Fruit fly (Drosophila melanogaster) whole organism, embryonic: Measurements from ENCODE around the gene Actn3.

ENCODE experiments used
- CG13287 ChIP-seq: fragments of 200-800 bp; sonication (Bioruptor generic); IDR thresholded peaks from 2 replicates; pipeline ENCODE4 v1.3.6; 2022; ENCODE audit warnings: missing biosample characterization, missing genetic modification characterization; ENCODE audit not compliant: partially characterized antibody
- CG18599 ChIP-seq: fragments of 200-800 bp; sonication (Bioruptor generic); optimal IDR thresholded peaks from 3 replicates; lab custom pipeline; 2017; ENCODE audit warnings: missing biosample characterization, missing genetic modification characterization, mild to moderate bottlenecking, moderate library complexity, missing genetic modification reagents
- CG42726 ChIP-seq: fragments of 200-800 bp; sonication (Bioruptor generic); IDR thresholded peaks from 2 replicates; pipeline ENCODE4 v1.3.6; 2022; ENCODE audit warnings: missing biosample characterization, missing genetic modification characterization; ENCODE audit not compliant: partially characterized antibody
- D ChIP-seq, 2 experiments: fragments of 200-800 bp in 1 of 2; fragments of >200 bp in 1 of 2; sonication (Bioruptor generic) in 1 of 2; optimal IDR thresholded peaks; 2 replicates in 1 of 2; 3 replicates in 1 of 2; lab custom pipeline; 2017; ENCODE audit warnings: mild to moderate bottlenecking in 1 of 2, missing biosample characterization in 1 of 2, missing genetic modification characterization in 1 of 2, missing genetic modification reagents in 1 of 2
- Dad ChIP-seq: fragments of 200-800 bp; sonication (Bioruptor generic); optimal IDR thresholded peaks from 3 replicates; lab custom pipeline; 2016; ENCODE audit warnings: missing biosample characterization, missing genetic modification characterization
- Nf-YB ChIP-seq: fragments of 200-800 bp; sonication (Bioruptor generic); optimal IDR thresholded peaks from 3 replicates; lab custom pipeline; 2019; ENCODE audit warnings: missing biosample characterization, mild to moderate bottlenecking, missing genetic modification characterization, moderate library complexity
- caup ChIP-seq: fragments of 200-800 bp; sonication (Bioruptor generic); optimal IDR thresholded peaks from 3 replicates; lab custom pipeline; 2017; ENCODE audit warnings: missing biosample characterization, mild to moderate bottlenecking, missing genetic modification characterization, moderate library complexity; ENCODE audit not compliant: severe bottlenecking

DNA sequence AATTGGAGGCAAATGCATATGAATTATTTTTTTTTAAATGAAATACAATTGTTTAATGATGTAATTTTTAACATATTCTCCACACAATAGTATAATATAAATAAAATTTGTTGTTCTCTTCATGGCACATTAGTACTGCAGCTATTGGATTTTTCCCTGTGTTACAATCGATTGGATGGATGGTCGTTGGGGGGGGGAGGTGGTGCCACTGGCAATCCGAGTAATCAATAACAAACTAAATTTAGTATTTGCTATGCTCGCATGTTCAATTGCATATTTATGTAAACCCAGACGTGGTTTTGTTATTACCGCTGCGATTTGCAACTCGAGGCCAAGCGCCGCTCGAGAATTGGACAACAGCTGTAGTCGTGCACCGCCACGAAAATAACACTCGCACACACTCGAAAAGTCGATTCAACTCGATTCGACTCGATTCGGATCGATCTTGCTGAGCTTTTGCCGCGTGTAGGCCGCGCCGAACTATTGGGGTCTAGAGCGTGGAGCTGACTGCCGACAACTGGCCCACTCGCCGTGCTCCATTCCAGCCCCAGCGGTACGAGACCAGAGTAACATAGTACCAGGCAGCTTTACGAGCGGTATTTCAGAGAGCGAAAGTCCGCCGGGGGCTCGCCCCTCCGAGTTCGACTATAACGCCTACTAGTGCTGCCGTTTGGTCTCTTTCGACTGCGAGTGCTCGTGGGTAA is 9.8 kb upstream of the Actn3 start, which contains the start of gene CG18622:
- TF ChIP-seq CG18599 (GFP tag; lab: Kevin White, UChicago) = peak; percentile 28
- no peak for TF ChIP-seq CG42726 (GFP tag; lab: Robert Waterston, UW)
- peak; percentile 33 for TF ChIP-seq caup
- peak; percentile 1 for TF ChIP-seq D (optimal IDR thresholded peaks at IDR 0.05; lab: Kevin White, UChicago)
- TF ChIP-seq D (GFP tag; optimal IDR thresholded peaks at IDR 0.05; lab: Kevin White, UChicago) = no peak
- TF ChIP-seq CG13287 (GFP tag; lab: Robert Waterston, UW) = peak; percentile 63; the same call in 1 of the 2 replicates
- TF ChIP-seq Dad (GFP tag; lab: Kevin White, UChicago) = no peak
- TF ChIP-seq Nf-YB (GFP tag; lab: Kevin White, UChicago) = no peak
